Worm (Caenorhabditis elegans) whole organism, young adult: ENCODE measurements around the gene F08D12.4.

Source experiments
- C06A6.2 ChIP-seq: fragments of 200-800 bp; sonication (Bioruptor generic); conservative IDR thresholded peaks from 2 replicates; pipeline ENCODE4 v1.3.6; 2022; ENCODE audit warnings: missing genetic modification characterization, missing compliant biosample characterization
- F33H1.4 ChIP-seq: fragments of 200-800 bp; sonication (Bioruptor generic); IDR thresholded peaks from 2 replicates; pipeline ENCODE4 v1.3.6; 2022; ENCODE audit warnings: missing genetic modification reagents, missing genetic modification characterization, missing compliant biosample characterization
- Y56A3A.18 ChIP-seq: fragments of 200-800 bp; sonication (Bioruptor generic); IDR thresholded peaks from 2 replicates; pipeline ENCODE4 v1.3.6; 2022; ENCODE audit warnings: missing genetic modification reagents, missing genetic modification characterization, missing compliant biosample characterization
- Y95B8A.8 ChIP-seq: fragments of 200-800 bp; sonication (Bioruptor generic); IDR thresholded peaks from 2 replicates; pipeline ENCODE4 v1.3.6; 2022; ENCODE audit warnings: missing genetic modification reagents, missing genetic modification characterization, missing compliant biosample characterization
- ama-1 ChIP-seq, 3 experiments: fragments of 150-350 bp in 1 of 3; sonication (generic microtip) in 2 of 3; optimal IDR thresholded peaks; 2 replicates each; lab custom pipeline; 2014 to 2018; ENCODE audit warnings: missing biosample characterization in 2 of 3, missing genetic modification characterization in 2 of 3, missing genetic modification reagents in 2 of 3
- aptf-2 ChIP-seq: fragments of 200-800 bp; sonication (Bioruptor generic); conservative IDR thresholded peaks from 2 replicates; pipeline ENCODE4 v1.3.6; 2022; ENCODE audit warnings: missing genetic modification reagents, missing genetic modification characterization, missing compliant biosample characterization
- aptf-3 ChIP-seq: fragments of 200-800 bp; sonication (Bioruptor generic); IDR thresholded peaks from 2 replicates; pipeline ENCODE4 v1.3.6; 2022; ENCODE audit warnings: missing genetic modification characterization, missing compliant biosample characterization
- atf-7 ChIP-seq: sonication (generic microtip); optimal IDR thresholded peaks from 2 replicates; lab custom pipeline; 2017; ENCODE audit warnings: mild to moderate bottlenecking, missing genetic modification characterization, missing compliant biosample characterization
- attf-3 ChIP-seq: fragments of 200-800 bp; sonication (Bioruptor generic); conservative IDR thresholded peaks from 2 replicates; pipeline ENCODE4 v1.3.6; 2022; ENCODE audit warnings: missing genetic modification reagents, missing genetic modification characterization, missing compliant biosample characterization
- attf-6 ChIP-seq: fragments of 200-800 bp; sonication (Bioruptor generic); IDR thresholded peaks from 2 replicates; pipeline ENCODE4 v1.3.6; 2022; ENCODE audit warnings: missing genetic modification reagents, missing genetic modification characterization, missing compliant biosample characterization
- cebp-2 ChIP-seq: fragments of 200-800 bp; sonication (Bioruptor generic); IDR thresholded peaks from 2 replicates; pipeline ENCODE4 v1.3.6; 2022; ENCODE audit warnings: missing genetic modification characterization, missing compliant biosample characterization
- ceh-40 ChIP-seq: fragments of 200-800 bp; sonication (Bioruptor generic); IDR thresholded peaks from 2 replicates; pipeline ENCODE4 v1.3.6; 2022; ENCODE audit warnings: missing genetic modification characterization, missing compliant biosample characterization
- ceh-58 ChIP-seq: fragments of 200-800 bp; sonication (Bioruptor generic); IDR thresholded peaks from 2 replicates; pipeline ENCODE4 v1.3.6; 2022; ENCODE audit warnings: missing genetic modification characterization, missing compliant biosample characterization
- ceh-91 ChIP-seq: fragments of 200-800 bp; sonication (Bioruptor generic); IDR thresholded peaks from 2 replicates; pipeline ENCODE4 v1.3.6; 2022; ENCODE audit warnings: missing genetic modification reagents, missing genetic modification characterization, missing compliant biosample characterization
- chd-7 ChIP-seq: sonication (generic microtip); optimal IDR thresholded peaks from 2 replicates; lab custom pipeline; 2016; ENCODE audit warnings: mild to moderate bottlenecking, missing genetic modification characterization, moderate library complexity, missing compliant biosample characterization
- dpff-1 ChIP-seq: sonication (generic microtip); optimal IDR thresholded peaks from 2 replicates; lab custom pipeline; 2017; ENCODE audit warnings: mild to moderate bottlenecking, missing genetic modification characterization, missing compliant biosample characterization
- efl-1 ChIP-seq: fragments of 150-350 bp; optimal IDR thresholded peaks from 2 replicates; lab custom pipeline; 2014; ENCODE audit warnings: missing biosample characterization, missing genetic modification reagents, missing genetic modification characterization
- egrh-3 ChIP-seq: fragments of 200-800 bp; sonication (Bioruptor generic); IDR thresholded peaks from 2 replicates; pipeline ENCODE4 v1.3.6; 2022; ENCODE audit warnings: missing genetic modification reagents, missing genetic modification characterization, missing compliant biosample characterization
- gei-17 ChIP-seq: fragments of 200-800 bp; sonication (Bioruptor generic); optimal IDR thresholded peaks from 2 replicates; lab custom pipeline; 2018; ENCODE audit warnings: mild to moderate bottlenecking, missing genetic modification characterization, missing compliant biosample characterization
- let-607 ChIP-seq, 2 experiments: fragments of 200-800 bp in 1 of 2; sonication (Bioruptor generic) in 1 of 2; sonication (generic microtip) in 1 of 2; optimal IDR thresholded peaks; 2 replicates each; lab custom pipeline; 2016 to 2018; ENCODE audit warnings: mild to moderate bottlenecking in 2 of 2, missing compliant biosample characterization in 2 of 2, missing genetic modification characterization in 2 of 2, moderate library complexity in 2 of 2, missing genotype in 1 of 2
- madf-6 ChIP-seq: fragments of 200-800 bp; sonication (Bioruptor generic); IDR thresholded peaks from 2 replicates; pipeline ENCODE4 v1.3.6; 2022; ENCODE audit warnings: missing genetic modification reagents, missing genetic modification characterization, missing compliant biosample characterization
- mcd-1 ChIP-seq: fragments of 200-800 bp; sonication (Bioruptor generic); IDR thresholded peaks from 2 replicates; pipeline ENCODE4 v1.3.6; 2022; ENCODE audit warnings: missing genetic modification reagents, missing genetic modification characterization, missing compliant biosample characterization
- mxl-1 ChIP-seq: sonication (generic microtip); optimal IDR thresholded peaks from 2 replicates; lab custom pipeline; 2016; ENCODE audit warnings: missing genetic modification characterization, missing compliant biosample characterization
- nhr-80 ChIP-seq: sonication (generic microtip); optimal IDR thresholded peaks from 2 replicates; lab custom pipeline; 2016; ENCODE audit warnings: missing genetic modification characterization, missing compliant biosample characterization
- nhr-90 ChIP-seq: sonication (generic microtip); optimal IDR thresholded peaks from 2 replicates; lab custom pipeline; 2016; ENCODE audit warnings: missing genotype, mild to moderate bottlenecking, missing genetic modification characterization, missing compliant biosample characterization
- pha-4 ChIP-seq: fragments of 150-350 bp; sonication (generic microtip); optimal IDR thresholded peaks from 2 replicates; lab custom pipeline; 2014; ENCODE audit warnings: missing biosample characterization, missing genetic modification reagents, missing genetic modification characterization
- repo-1 ChIP-seq: sonication (generic microtip); optimal IDR thresholded peaks from 2 replicates; lab custom pipeline; 2017; ENCODE audit warnings: mild to moderate bottlenecking, missing genetic modification characterization, missing compliant biosample characterization
- rpc-1 ChIP-seq, 2 experiments: fragments of 150-350 bp in 1 of 2; sonication (generic microtip) in 1 of 2; optimal IDR thresholded peaks; 2 replicates each; lab custom pipeline; 2014 to 2018; ENCODE audit warnings: missing biosample characterization in 1 of 2, missing genetic modification characterization in 1 of 2, missing genetic modification reagents in 1 of 2, missing genotype in 1 of 2
- sdz-38 ChIP-seq: sonication (generic microtip); optimal IDR thresholded peaks from 2 replicates; lab custom pipeline; 2016; ENCODE audit warnings: missing genotype, missing genetic modification characterization, missing compliant biosample characterization
- snpc-1.1 ChIP-seq: sonication (generic microtip); optimal IDR thresholded peaks from 2 replicates; lab custom pipeline; 2017; ENCODE audit warnings: missing genetic modification characterization, mild to moderate bottlenecking, missing compliant biosample characterization, antibody characterized with exemption, moderate library complexity, missing genotype, missing genetic modification reagents; ENCODE audit not compliant: insufficient read depth
- tbx-9 ChIP-seq: sonication (generic microtip); optimal IDR thresholded peaks from 2 replicates; lab custom pipeline; 2016; ENCODE audit warnings: borderline replicate concordance, missing genetic modification characterization, inconsistent platforms, missing compliant biosample characterization
- tlf-1 ChIP-seq: fragments of 200-800 bp; sonication (Bioruptor generic); optimal IDR thresholded peaks from 2 replicates; lab custom pipeline; 2018; ENCODE audit warnings: mild to moderate bottlenecking, missing genetic modification characterization, missing compliant biosample characterization
- unc-62 ChIP-seq: fragments of 150-350 bp; optimal IDR thresholded peaks from 2 replicates; lab custom pipeline; 2014; ENCODE audit warnings: missing biosample characterization, missing genetic modification reagents, missing genetic modification characterization
- zim-3 ChIP-seq: sonication (generic microtip); optimal IDR thresholded peaks from 2 replicates; lab custom pipeline; 2017; ENCODE audit warnings: mild to moderate bottlenecking, missing genetic modification characterization, moderate library complexity, missing compliant biosample characterization
- ztf-25 ChIP-seq: fragments of 200-800 bp; sonication (Bioruptor generic); IDR thresholded peaks from 2 replicates; pipeline ENCODE4 v1.3.6; 2022; ENCODE audit warnings: missing genetic modification reagents, missing genetic modification characterization, missing compliant biosample characterization
- ztf-26 ChIP-seq: sonication (generic microtip); optimal IDR thresholded peaks from 2 replicates; lab custom pipeline; 2017; ENCODE audit warnings: missing genetic modification characterization, missing compliant biosample characterization
- ztf-3 ChIP-seq: fragments of 200-800 bp; sonication (Bioruptor generic); optimal IDR thresholded peaks from 2 replicates; lab custom pipeline; 2018; ENCODE audit warnings: mild to moderate bottlenecking, missing genetic modification characterization, missing compliant biosample characterization
- ztf-6 ChIP-seq: fragments of 200-800 bp; sonication (Bioruptor generic); IDR thresholded peaks from 2 replicates; pipeline ENCODE4 v1.3.6; 2022; ENCODE audit warnings: missing genetic modification reagents, missing genetic modification characterization, missing compliant biosample characterization

The F08D12.4 gene

DNA sequence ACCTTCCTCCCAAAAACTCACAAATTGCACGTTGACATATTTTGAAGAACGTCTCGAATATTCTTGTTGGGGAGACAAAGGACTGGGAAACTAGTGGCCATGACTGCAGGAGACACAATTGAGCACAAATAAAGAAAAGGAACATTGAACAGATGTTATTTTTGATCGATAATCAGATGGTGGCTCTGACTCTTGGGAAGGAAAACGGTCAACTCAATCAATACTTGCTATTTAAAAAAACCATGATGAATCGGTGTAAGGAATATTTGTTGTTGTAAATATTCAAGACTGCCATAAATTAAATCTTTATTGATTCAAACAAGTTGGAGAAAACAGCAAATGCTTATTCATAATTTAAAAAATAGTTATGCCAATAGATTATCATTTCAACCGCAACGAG, 7.2 kb upstream of the F08D12.4 start, which contains the start of gene fbxb-105:
Gene fbxb-105, minus strand, starts transcription at position 101 of the 400 bp plus-strand sequence.
- TF ChIP-seq ztf-3, result no peak
- no peak for TF ChIP-seq nhr-80
- no peak for TF ChIP-seq mcd-1 (GFP tag; lab: Robert Waterston, UW)
- no peak for TF ChIP-seq ceh-40 (GFP tag; lab: Robert Waterston, UW)
- no peak for TF ChIP-seq attf-3 (GFP tag; lab: Robert Waterston, UW)
- no peak for TF ChIP-seq ztf-6 (GFP tag; lab: Robert Waterston, UW)
- no peak for TF ChIP-seq madf-6
- no peak for TF ChIP-seq aptf-3 (GFP tag; lab: Robert Waterston, UW)
- TF ChIP-seq cebp-2 (GFP tag; lab: Robert Waterston, UW), result no peak
- TF ChIP-seq tlf-1 (GFP tag; lab: Kevin White, UChicago), result no peak
- no peak for TF ChIP-seq C06A6.2
- TF ChIP-seq pha-4 (tag; lab: Kevin White, UChicago), result no peak
- TF ChIP-seq efl-1 (GFP tag; lab: Kevin White, UChicago), result no peak
- TF ChIP-seq ztf-25, result no peak
- TF ChIP-seq nhr-90, result no peak
- TF ChIP-seq dpff-1, result no peak
- TF ChIP-seq F33H1.4 (GFP tag; lab: Robert Waterston, UW), result no peak

DNA sequence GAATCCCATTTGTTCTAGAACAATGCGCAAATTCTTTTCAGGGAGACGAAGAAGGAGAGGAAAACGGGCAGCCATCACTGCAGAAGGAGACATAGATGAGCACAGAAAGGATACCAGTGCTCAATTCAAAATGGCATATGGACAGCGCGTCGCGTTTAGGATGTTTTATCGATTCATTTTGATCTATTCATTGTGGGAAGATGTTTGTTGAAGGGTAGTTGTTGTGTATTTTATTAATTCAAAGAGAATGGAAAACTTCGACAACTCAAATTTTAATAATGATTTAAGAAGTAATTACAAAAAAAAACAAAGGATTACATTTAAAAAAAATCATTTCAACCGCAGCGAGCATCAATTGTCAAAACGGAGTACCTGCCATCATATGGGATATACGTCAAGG, 5.8 kb upstream of the F08D12.4 start, which contains the start of gene sdz-10:
Gene sdz-10, minus strand, starts transcription at position 101 of the 400 bp plus-strand sequence.
- no peak for TF ChIP-seq snpc-1.1 (tag; lab: Kevin White, UChicago)
- no peak for TF ChIP-seq Y95B8A.8
- TF ChIP-seq ceh-91 (GFP tag; lab: Robert Waterston, UW), result no peak

ce11 chrII:2773534-2773933, 4.4 kb upstream of the F08D12.4 start, which contains the start of gene sdz-9:
Gene sdz-9 (minus strand): TSS chrII:2773634.
- no peak for TF ChIP-seq atf-7
- TF ChIP-seq Y56A3A.18 (GFP tag; lab: Robert Waterston, UW), result no peak
- no peak for TF ChIP-seq rpc-1 (optimal IDR thresholded peaks at IDR 0.05; lab: Kevin White, UChicago)
- TF ChIP-seq rpc-1 (tag; optimal IDR thresholded peaks at IDR 0.05; lab: Kevin White, UChicago), result no peak
- no peak for TF ChIP-seq sdz-38 (tag; lab: Kevin White, UChicago)
- TF ChIP-seq mxl-1 (tag; lab: Kevin White, UChicago), result no peak
- no peak for TF ChIP-seq chd-7 (tag; lab: Kevin White, UChicago)
- TF ChIP-seq ceh-58 (GFP tag; lab: Robert Waterston, UW), result no peak
- TF ChIP-seq repo-1 (tag; lab: Kevin White, UChicago), result no peak
- TF ChIP-seq attf-6, result no peak
- no peak for TF ChIP-seq ztf-26
- TF ChIP-seq gei-17 (GFP tag; lab: Kevin White, UChicago), result no peak
- no peak for TF ChIP-seq zim-3 (tag; lab: Kevin White, UChicago)
- TF ChIP-seq unc-62 (GFP tag; lab: Kevin White, UChicago), result no peak
- no peak for TF ChIP-seq egrh-3 (GFP tag; lab: Robert Waterston, UW)

DNA sequence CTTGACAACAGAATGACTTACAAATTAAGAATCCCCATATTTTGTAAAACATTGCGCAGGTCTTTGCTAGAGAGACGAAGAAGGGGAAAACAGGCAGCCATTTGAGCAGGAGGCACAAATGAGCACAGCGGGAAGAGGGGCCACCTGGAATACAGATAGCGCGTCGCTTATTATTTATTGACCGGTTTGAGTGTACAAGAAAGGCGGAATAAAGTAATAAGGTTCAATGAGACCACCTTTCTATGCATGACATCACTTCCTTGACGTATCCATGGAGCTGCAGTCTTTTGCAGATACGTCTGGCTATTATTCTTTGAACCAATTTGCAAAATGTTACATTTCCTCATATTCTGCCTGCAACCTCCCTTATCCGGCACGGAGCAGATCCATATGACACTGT, 3.0 kb upstream of the F08D12.4 start, which contains the start of gene fbxb-111:
Gene fbxb-111, minus strand, starts transcription at position 101 of the 400 bp plus-strand sequence.
- no peak for TF ChIP-seq ama-1 (optimal IDR thresholded peaks at IDR 0.05; lab: Kevin White, UChicago)
- TF ChIP-seq ama-1 (GFP tag; optimal IDR thresholded peaks at IDR 0.05; lab: Kevin White, UChicago), result no peak
- no peak for TF ChIP-seq let-607 (tag; optimal IDR thresholded peaks at IDR 0.05; lab: Kevin White, UChicago)
- no peak for TF ChIP-seq aptf-2 (GFP tag; lab: Robert Waterston, UW)
- no peak for TF ChIP-seq tbx-9 (tag; lab: Kevin White, UChicago)
